Worm (Caenorhabditis elegans): ENCODE results near the gene Y49F6C.7.

- TF ChIP-seq aly-2 (tag; optimal IDR thresholded peaks at IDR 0.05) (no peak), skn-1 (tag; optimal IDR thresholded peaks at IDR 0.05) (no peak), dve-1 (tag; optimal IDR thresholded peaks at IDR 0.05; ENCODE audit: insufficient read depth) (no peak), lin-39 (tag; optimal IDR thresholded peaks at IDR 0.05) (no peak), nhr-237 (tag; optimal IDR thresholded peaks at IDR 0.05) (no peak), ztf-11 (tag; optimal IDR thresholded peaks at IDR 0.05) (no peak), F44E2.7 (GFP tag; IDR thresholded peaks at IDR 0.05) (no peak), egl-27 (tag; optimal IDR thresholded peaks at IDR 0.05) (no peak)
Observed at ce11 chrII:3346328-3346780, 21.6 kb downstream of the Y49F6C.7 start, which contains the start of gene bath-30.
